ENCODE assay signal across 1 fruit fly cellular context in the genomic region with DNA sequence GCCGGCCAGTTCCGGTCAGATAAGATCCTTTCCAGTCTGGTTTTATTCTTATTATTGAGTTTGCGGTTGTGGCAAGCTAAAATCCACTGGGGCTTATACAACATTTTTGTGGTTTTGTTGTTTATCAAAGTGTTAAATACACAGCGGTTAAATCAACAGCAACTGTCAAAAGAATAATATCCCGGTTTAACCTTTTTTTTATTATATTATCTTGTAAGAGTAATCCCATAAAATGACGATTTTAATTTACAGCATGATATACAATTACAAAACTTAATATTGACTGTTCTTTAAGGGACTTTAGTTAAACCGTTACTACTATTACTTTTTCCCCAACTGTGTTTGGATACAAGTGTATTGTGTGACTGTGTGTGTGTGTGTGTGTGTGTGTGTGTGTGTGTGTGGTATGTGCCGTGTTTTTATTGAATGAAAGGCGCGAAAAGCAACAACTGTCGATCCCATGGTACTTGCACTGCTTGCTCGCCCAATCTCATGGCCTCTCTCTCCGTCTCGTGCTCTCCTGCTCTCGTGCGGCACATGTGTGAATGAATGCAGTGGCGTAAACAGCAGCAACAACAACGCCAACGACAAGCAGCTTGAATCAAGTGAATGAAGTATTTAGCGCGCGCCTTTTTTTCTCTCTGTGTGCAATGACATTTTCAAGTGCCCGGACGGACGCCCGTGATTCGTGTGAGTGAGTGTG.
A peak's percentile ranks its signal among the peaks of the same experiment; 100 is the strongest.
TF ChIP-seq lines count a peak whose summit lies in the region.

No protein-coding gene starts in this region.

TF ChIP-seq in whole organism, embryonic, 481 proteins besides CTCF, POLR2A, EP300 and RAD21 (continued from another document and continues in another):
- TF ChIP-seq Tbp (GFP tag; optimal IDR thresholded peaks at IDR 0.05; lab: Kevin White, UChicago) (no peak), CG10959 (GFP tag; IDR thresholded peaks at IDR 0.05; lab: Robert Waterston, UW) (peak; percentile 65), pzg (GFP tag; optimal IDR thresholded peaks at IDR 0.05; lab: Kevin White, UChicago) (no peak), CG13424 (tag; optimal IDR thresholded peaks at IDR 0.05; lab: Kevin White, UChicago) (no peak), CG9932 (GFP tag; IDR thresholded peaks at IDR 0.05; lab: Robert Waterston, UW) (no peak), sisA (GFP tag; IDR thresholded peaks at IDR 0.05; lab: Robert Waterston, UW) (no peak), Nf-YA (GFP tag; IDR thresholded peaks at IDR 0.05; lab: Robert Waterston, UW) (no peak), CG12219 (GFP tag; optimal IDR thresholded peaks at IDR 0.05; lab: Kevin White, UChicago) (no peak), lbe (GFP tag; optimal IDR thresholded peaks at IDR 0.05; lab: Kevin White, UChicago) (no peak), ERR (GFP tag; optimal IDR thresholded peaks at IDR 0.05; lab: Kevin White, UChicago) (no peak), CG12299 (tag; optimal IDR thresholded peaks at IDR 0.05; lab: Kevin White, UChicago) (no peak), Xrp1 (GFP tag; IDR thresholded peaks at IDR 0.05; lab: Robert Waterston, UW) (peak; percentile 16; the same call in 1 of the 2 replicates), CG4282 (GFP tag; optimal IDR thresholded peaks at IDR 0.05; lab: Kevin White, UChicago) (no peak), Asciz (GFP tag; optimal IDR thresholded peaks at IDR 0.05; lab: Kevin White, UChicago) (peak; percentile 28), CG9437 (GFP tag; optimal IDR thresholded peaks at IDR 0.05; lab: Kevin White, UChicago) (no peak), D19A (tag; optimal IDR thresholded peaks at IDR 0.05; lab: Kevin White, UChicago) (peak; percentile 18), CG18476 (GFP tag; optimal IDR thresholded peaks at IDR 0.05; lab: Kevin White, UChicago) (no peak), D (optimal IDR thresholded peaks at IDR 0.05; lab: Kevin White, UChicago) (no peak), D (GFP tag; optimal IDR thresholded peaks at IDR 0.05; lab: Kevin White, UChicago) (peak; percentile 16), CG10366 (GFP tag; IDR thresholded peaks at IDR 0.05; lab: Robert Waterston, UW) (no peak; the same call in 1 of the 2 replicates), Rx (GFP tag; IDR thresholded peaks at IDR 0.05; lab: Robert Waterston, UW) (no peak), CG33557 (GFP tag; optimal IDR thresholded peaks at IDR 0.05; lab: Kevin White, UChicago) (peak; percentile 17), p53 (GFP tag; optimal IDR thresholded peaks at IDR 0.05; lab: Kevin White, UChicago) (no peak), Lim3 (GFP tag; IDR thresholded peaks at IDR 0.05; lab: Robert Waterston, UW) (peak; percentile 8; the same call in 1 of the 2 replicates), gcm (GFP tag; optimal IDR thresholded peaks at IDR 0.05; lab: Kevin White, UChicago) (no peak), Opbp (GFP tag; IDR thresholded peaks at IDR 0.05; lab: Robert Waterston, UW; ENCODE audit: partially characterized antibody) (0 out of 3 replicates have a peak, but pooled peaks have one; percentile 51), esg (GFP tag; conservative IDR thresholded peaks at IDR 0.05; lab: Robert Waterston, UW) (no peak; the same call in 1 of the 2 replicates), CG7271 (tag; optimal IDR thresholded peaks at IDR 0.05; lab: Kevin White, UChicago) (no peak), CG7745 (tag; optimal IDR thresholded peaks at IDR 0.05; lab: Kevin White, UChicago) (no peak), CG1602 (GFP tag; optimal IDR thresholded peaks at IDR 0.05; lab: Kevin White, UChicago) (no peak), usp (GFP tag; optimal IDR thresholded peaks at IDR 0.05; lab: Kevin White, UChicago) (no peak), CG10321 (GFP tag; IDR thresholded peaks at IDR 0.05; lab: Robert Waterston, UW) (no peak), ap (GFP tag; IDR thresholded peaks at IDR 0.05; lab: Robert Waterston, UW) (no peak), kni (GFP tag; optimal IDR thresholded peaks at IDR 0.05; lab: Kevin White, UChicago) (no peak), pita (GFP tag; optimal IDR thresholded peaks at IDR 0.05; lab: Kevin White, UChicago) (no peak), D19B (GFP tag; optimal IDR thresholded peaks at IDR 0.05; lab: Kevin White, UChicago) (no peak), ab (GFP tag; optimal IDR thresholded peaks at IDR 0.05; lab: Kevin White, UChicago) (no peak), Aef1 (GFP tag; IDR thresholded peaks at IDR 0.05; lab: Robert Waterston, UW) (peak; percentile 40; the same call in 1 of the 3 replicates), ci (GFP tag; IDR thresholded peaks at IDR 0.05; lab: Robert Waterston, UW) (peak; percentile 61; the same call in 1 of the 3 replicates), CG13287 (GFP tag; IDR thresholded peaks at IDR 0.05; lab: Robert Waterston, UW; ENCODE audit: partially characterized antibody) (no peak), CG17829 (tag; optimal IDR thresholded peaks at IDR 0.05; lab: Kevin White, UChicago) (no peak), tgo (GFP tag; IDR thresholded peaks at IDR 0.05; lab: Robert Waterston, UW) (peak; percentile 42; the same call in 1 of the 3 replicates), lmd (GFP tag; IDR thresholded peaks at IDR 0.05; lab: Robert Waterston, UW) (no peak), maf-S (GFP tag; optimal IDR thresholded peaks at IDR 0.05; lab: Kevin White, UChicago) (no peak), fu2 (GFP tag; optimal IDR thresholded peaks at IDR 0.05; lab: Kevin White, UChicago) (no peak), gro (GFP tag; optimal IDR thresholded peaks at IDR 0.05; lab: Kevin White, UChicago) (no peak), CG11695 (GFP tag; IDR thresholded peaks at IDR 0.05; lab: Robert Waterston, UW) (no peak; the same call in 2 of the 3 replicates), CG10431 (GFP tag; optimal IDR thresholded peaks at IDR 0.05; lab: Kevin White, UChicago) (no peak), YL-1 (GFP tag; optimal IDR thresholded peaks at IDR 0.05; lab: Kevin White, UChicago) (no peak), CG3838 (GFP tag; optimal IDR thresholded peaks at IDR 0.05; lab: Kevin White, UChicago) (no peak), CG15514 (GFP tag; optimal IDR thresholded peaks at IDR 0.05; lab: Kevin White, UChicago) (no peak), pfk (GFP tag; optimal IDR thresholded peaks at IDR 0.05; lab: Kevin White, UChicago) (no peak), CG1529 (GFP tag; optimal IDR thresholded peaks at IDR 0.05; lab: Kevin White, UChicago) (no peak), CG14050 (GFP tag; IDR thresholded peaks at IDR 0.05; lab: Robert Waterston, UW) (peak; percentile 15; the same call in 1 of the 3 replicates), otp (GFP tag; IDR thresholded peaks at IDR 0.05; lab: Robert Waterston, UW) (no peak), Xbp1 (GFP tag; optimal IDR thresholded peaks at IDR 0.05; lab: Kevin White, UChicago) (no peak), Antp (GFP tag; optimal IDR thresholded peaks at IDR 0.05; lab: Kevin White, UChicago) (no peak), zen (tag; optimal IDR thresholded peaks at IDR 0.05; lab: Kevin White, UChicago) (peak; percentile 41), cg (GFP tag; optimal IDR thresholded peaks at IDR 0.05; lab: Kevin White, UChicago) (peak; percentile 85), CG9727 (GFP tag; optimal IDR thresholded peaks at IDR 0.05; lab: Kevin White, UChicago) (peak; percentile 18), CG10543 (GFP tag; optimal IDR thresholded peaks at IDR 0.05; lab: Kevin White, UChicago) (no peak), Ravus (GFP tag; IDR thresholded peaks at IDR 0.05; lab: Robert Waterston, UW) (no peak), mam (GFP tag; optimal IDR thresholded peaks at IDR 0.05; lab: Kevin White, UChicago) (no peak), knrl (GFP tag; IDR thresholded peaks at IDR 0.05; lab: Robert Waterston, UW; ENCODE audit: partially characterized antibody) (peak; percentile 29; the same call in 1 of the 3 replicates), CoRest (tag; optimal IDR thresholded peaks at IDR 0.05; lab: Kevin White, UChicago) (peak; percentile 27), CG11723 (GFP tag; optimal IDR thresholded peaks at IDR 0.05; lab: Kevin White, UChicago) (no peak), E2f1 (GFP tag; IDR thresholded peaks at IDR 0.05; lab: Robert Waterston, UW) (no peak), Dbx (GFP tag; IDR thresholded peaks at IDR 0.05; lab: Robert Waterston, UW) (no peak), wek (GFP tag; optimal IDR thresholded peaks at IDR 0.05; lab: Kevin White, UChicago) (no peak), Hr39 (optimal IDR thresholded peaks at IDR 0.05; lab: Kevin White, UChicago) (no peak), dpn (GFP tag; optimal IDR thresholded peaks at IDR 0.05; lab: Kevin White, UChicago) (no peak), jumu (GFP tag; optimal IDR thresholded peaks at IDR 0.05; lab: Kevin White, UChicago) (no peak), CG13123 (GFP tag; optimal IDR thresholded peaks at IDR 0.05; lab: Kevin White, UChicago) (no peak), CG4854 (GFP tag; optimal IDR thresholded peaks at IDR 0.05; lab: Kevin White, UChicago) (no peak), HmgD (GFP tag; optimal IDR thresholded peaks at IDR 0.05; lab: Kevin White, UChicago) (peak; percentile 43), CG10565 (GFP tag; optimal IDR thresholded peaks at IDR 0.05; lab: Kevin White, UChicago) (no peak), sob (GFP tag; IDR thresholded peaks at IDR 0.05; lab: Robert Waterston, UW) (no peak), CG3163 (GFP tag; optimal IDR thresholded peaks at IDR 0.05; lab: Kevin White, UChicago) (no peak), Myb (GFP tag; optimal IDR thresholded peaks at IDR 0.05; lab: Kevin White, UChicago) (no peak), CG30431 (GFP tag; optimal IDR thresholded peaks at IDR 0.05; lab: Kevin White, UChicago) (no peak), CG2712 (tag; optimal IDR thresholded peaks at IDR 0.05; lab: Kevin White, UChicago) (peak; percentile 16), CG17328 (GFP tag; IDR thresholded peaks at IDR 0.05; lab: Robert Waterston, UW) (no peak), tap (tag; optimal IDR thresholded peaks at IDR 0.05; lab: Kevin White, UChicago) (no peak), CG1603 (tag; optimal IDR thresholded peaks at IDR 0.05; lab: Kevin White, UChicago) (no peak), psq (GFP tag; optimal IDR thresholded peaks at IDR 0.05; lab: Kevin White, UChicago) (no peak), Dek (tag; optimal IDR thresholded peaks at IDR 0.05; lab: Kevin White, UChicago) (peak; percentile 29), ranshi (GFP tag; IDR thresholded peaks at IDR 0.05; lab: Robert Waterston, UW) (peak; percentile 39; the same call in 1 of the 2 replicates), CG11456 (GFP tag; IDR thresholded peaks at IDR 0.05; lab: Robert Waterston, UW) (no peak), pros (GFP tag; optimal IDR thresholded peaks at IDR 0.05; lab: Kevin White, UChicago) (no peak), CG17385 (GFP tag; optimal IDR thresholded peaks at IDR 0.05; lab: Kevin White, UChicago) (no peak), CG9215 (GFP tag; IDR thresholded peaks at IDR 0.05; lab: Robert Waterston, UW) (no peak), CG17359 (tag; optimal IDR thresholded peaks at IDR 0.05; lab: Kevin White, UChicago) (peak; percentile 32), Hsf (GFP tag; optimal IDR thresholded peaks at IDR 0.05; lab: Kevin White, UChicago) (no peak), oc (tag; optimal IDR thresholded peaks at IDR 0.05; lab: Kevin White, UChicago) (no peak), Atf3 (GFP tag; optimal IDR thresholded peaks at IDR 0.05; lab: Kevin White, UChicago) (no peak), CG32772 (GFP tag; IDR thresholded peaks at IDR 0.05; lab: Robert Waterston, UW) (no peak), stc (GFP tag; IDR thresholded peaks at IDR 0.05; lab: Robert Waterston, UW) (peak; percentile 29; the same call in 1 of the 2 replicates), emc (GFP tag; optimal IDR thresholded peaks at IDR 0.05; lab: Kevin White, UChicago) (no peak), Taf1 (GFP tag; IDR thresholded peaks at IDR 0.05; lab: Robert Waterston, UW) (no peak), CG8089 (GFP tag; optimal IDR thresholded peaks at IDR 0.05; lab: Kevin White, UChicago) (no peak), CG7786 (GFP tag; optimal IDR thresholded peaks at IDR 0.05; lab: Kevin White, UChicago) (no peak), Drgx (GFP tag; IDR thresholded peaks at IDR 0.05; lab: Robert Waterston, UW) (no peak; the same call in none of the 2 replicates), ken (GFP tag; IDR thresholded peaks at IDR 0.05; lab: Robert Waterston, UW) (0 out of 3 replicates have a peak, but pooled peaks have one; percentile 20), MTF-1 (GFP tag; optimal IDR thresholded peaks at IDR 0.05; lab: Kevin White, UChicago; ENCODE audit: borderline replicate concordance) (no peak), CG6813 (GFP tag; optimal IDR thresholded peaks at IDR 0.05; lab: Kevin White, UChicago) (no peak), Sox102F (GFP tag; optimal IDR thresholded peaks at IDR 0.05; lab: Kevin White, UChicago) (peak; percentile 47), z (GFP tag; IDR thresholded peaks at IDR 0.05; lab: Robert Waterston, UW) (no peak), GATAe (GFP tag; conservative IDR thresholded peaks at IDR 0.05; lab: Robert Waterston, UW) (no peak), CG18262 (tag; optimal IDR thresholded peaks at IDR 0.05; lab: Kevin White, UChicago) (peak; percentile 14), CG13296 (GFP tag; optimal IDR thresholded peaks at IDR 0.05; lab: Kevin White, UChicago) (peak; percentile 17), CG1832 (GFP tag; optimal IDR thresholded peaks at IDR 0.05; lab: Kevin White, UChicago) (peak; percentile 75), Sry-δ (GFP tag; optimal IDR thresholded peaks at IDR 0.05; lab: Kevin White, UChicago) (no peak), Hmx (GFP tag; optimal IDR thresholded peaks at IDR 0.05; lab: Kevin White, UChicago) (no peak), jigr1 (GFP tag; IDR thresholded peaks at IDR 0.05; lab: Robert Waterston, UW) (no peak), trh (GFP tag; optimal IDR thresholded peaks at IDR 0.05; lab: Kevin White, UChicago) (peak; percentile 51), Bgb (GFP tag; IDR thresholded peaks at IDR 0.05; lab: Robert Waterston, UW; ENCODE audit: partially characterized antibody) (no peak; the same call in 1 of the 2 replicates), repo (GFP tag; optimal IDR thresholded peaks at IDR 0.05; lab: Kevin White, UChicago) (no peak), CG14441 (GFP tag; IDR thresholded peaks at IDR 0.05; lab: Robert Waterston, UW) (no peak), tna (GFP tag; IDR thresholded peaks at IDR 0.05; lab: Robert Waterston, UW; ENCODE audit: partially characterized antibody) (0 out of 2 replicates have a peak, but pooled peaks have one; percentile 30), CG14710 (tag; optimal IDR thresholded peaks at IDR 0.05; lab: Kevin White, UChicago) (no peak), klu (GFP tag; IDR thresholded peaks at IDR 0.05; lab: Robert Waterston, UW) (no peak), dan (GFP tag; IDR thresholded peaks at IDR 0.05; lab: Robert Waterston, UW) (no peak), H2.0 (GFP tag; IDR thresholded peaks at IDR 0.05; lab: Robert Waterston, UW) (0 out of 2 replicates have a peak, but pooled peaks have one; percentile 16), Bdp1 (GFP tag; optimal IDR thresholded peaks at IDR 0.05; lab: Kevin White, UChicago) (no peak), CG3281 (GFP tag; optimal IDR thresholded peaks at IDR 0.05; lab: Kevin White, UChicago) (peak; percentile 0)
